Worm (Caenorhabditis elegans): ENCODE measurements around the gene srj-27.

DNA sequence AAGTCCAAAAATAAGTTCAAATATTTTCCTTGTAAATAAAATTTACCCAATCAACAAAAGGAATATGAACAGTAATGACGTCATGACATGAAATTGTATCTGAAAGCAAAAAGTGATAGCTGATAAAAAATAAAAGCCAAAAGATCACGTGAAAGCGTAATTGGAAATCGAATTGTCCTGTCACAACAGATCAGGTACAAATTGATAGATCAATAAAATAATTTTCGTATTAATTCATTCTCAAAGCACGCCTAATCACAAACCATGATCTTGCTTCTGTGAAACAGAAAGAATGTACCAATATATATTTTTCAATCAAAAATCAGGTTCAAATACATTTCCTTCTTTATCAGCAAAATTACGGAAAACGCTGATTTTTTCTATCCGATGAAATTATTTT, 7.8 kb downstream of the srj-27 start, which contains the start of gene flor-1:
- no peak for TF ChIP-seq hpl-2 (GFP tag; optimal IDR thresholded peaks at IDR 0.05)
- no peak for TF ChIP-seq nhr-237 (tag; optimal IDR thresholded peaks at IDR 0.05)
- no peak for TF ChIP-seq vab-15 (tag; optimal IDR thresholded peaks at IDR 0.05)
- no peak for TF ChIP-seq zag-1 (tag; optimal IDR thresholded peaks at IDR 0.05)
- no peak for TF ChIP-seq ces-1 (GFP tag; optimal IDR thresholded peaks at IDR 0.05)
- TF ChIP-seq fkh-10 (GFP tag; optimal IDR thresholded peaks at IDR 0.05): no peak
- no peak for TF ChIP-seq blmp-1 (tag; optimal IDR thresholded peaks at IDR 0.05)
- no peak for TF ChIP-seq irx-1 (tag; optimal IDR thresholded peaks at IDR 0.05)
- no peak for TF ChIP-seq snpc-4 (tag; optimal IDR thresholded peaks at IDR 0.05)
- TF ChIP-seq dpl-1 (GFP tag; optimal IDR thresholded peaks at IDR 0.05): no peak

Measured in whole organism, L1 larva.